Worm (Caenorhabditis elegans) whole organism, midembryonic: ENCODE data around the gene gcc-2.
A peak's percentile ranks its signal among the peaks of the same experiment; 100 is the strongest.

ENCODE experiments used
- cog-1 ChIP-seq: sonication (generic microtip); optimal IDR thresholded peaks from 2 replicates; lab custom pipeline; 2016; ENCODE audit warnings: missing genetic modification characterization, missing compliant biosample characterization
- flt-1 ChIP-seq: fragments of 200-800 bp; sonication (Bioruptor generic); IDR thresholded peaks from 2 replicates; pipeline ENCODE4 v1.3.6; 2022; ENCODE audit warnings: missing genetic modification characterization, missing compliant biosample characterization
- ref-1 ChIP-seq: fragments of 200-800 bp; sonication (Bioruptor generic); conservative IDR thresholded peaks from 2 replicates; pipeline ENCODE4 v1.3.6; 2022; ENCODE audit warnings: missing genetic modification reagents, missing genetic modification characterization, missing compliant biosample characterization
- tab-1 ChIP-seq: fragments of 200-800 bp; sonication (Bioruptor generic); IDR thresholded peaks from 2 replicates; pipeline ENCODE4 v1.3.6; 2022; ENCODE audit warnings: missing genetic modification characterization, missing compliant biosample characterization

ce11 chrIII:9768023-9768422 is 6.1 kb upstream of the gcc-2 start:
- TF ChIP-seq flt-1 (GFP tag; lab: Robert Waterston, UW) (0 out of 2 replicates have a peak, but pooled peaks have one; percentile 50), ref-1 (GFP tag; lab: Robert Waterston, UW) (no peak), cog-1 (tag; lab: Kevin White, UChicago) (no peak), tab-1 (GFP tag; lab: Robert Waterston, UW) (no peak)
